Worm (Caenorhabditis elegans) whole organism, L2 larva: ENCODE results near the gene C05B5.4.

ENCODE experiments used
- C34F6.9 ChIP-seq: fragments of 150-350 bp; optimal IDR thresholded peaks from 2 replicates; lab custom pipeline; 2014; ENCODE audit warnings: missing biosample characterization, missing genetic modification characterization
- Y55F3AM.14 ChIP-seq: fragments of 200-800 bp; sonication (Bioruptor generic); optimal IDR thresholded peaks from 2 replicates; lab custom pipeline; 2018; ENCODE audit warnings: mild to moderate bottlenecking, missing genetic modification characterization, missing compliant biosample characterization
- ZK546.5 ChIP-seq: sonication (generic microtip); optimal IDR thresholded peaks from 2 replicates; lab custom pipeline; 2017; ENCODE audit warnings: missing biosample characterization, missing genetic modification characterization
- alr-1 ChIP-seq: fragments of 150-350 bp; optimal IDR thresholded peaks from 2 replicates; lab custom pipeline; 2014; ENCODE audit warnings: missing biosample characterization, missing genetic modification characterization
- aly-2 ChIP-seq: fragments of 150-350 bp; optimal IDR thresholded peaks from 2 replicates; lab custom pipeline; 2014; ENCODE audit warnings: missing biosample characterization, missing genetic modification characterization
- crh-2 ChIP-seq: sonication (generic microtip); optimal IDR thresholded peaks from 2 replicates; lab custom pipeline; 2017; ENCODE audit warnings: missing biosample characterization, missing genetic modification characterization
- dmd-4 ChIP-seq: sonication (generic microtip); optimal IDR thresholded peaks from 2 replicates; lab custom pipeline; 2017; ENCODE audit warnings: missing biosample characterization, missing genetic modification characterization
- fos-1 ChIP-seq: fragments of 150-350 bp; optimal IDR thresholded peaks from 2 replicates; lab custom pipeline; 2014; ENCODE audit warnings: missing biosample characterization, missing genetic modification characterization
- gmeb-1 ChIP-seq: fragments of 150-350 bp; optimal IDR thresholded peaks from 2 replicates; lab custom pipeline; 2014; ENCODE audit warnings: missing biosample characterization, missing genetic modification characterization
- lsy-2 ChIP-seq, 2 experiments: fragments of 150-350 bp in 1 of 2; sonication (generic microtip) in 1 of 2; optimal IDR thresholded peaks; 2 replicates each; lab custom pipeline; 2014 to 2017; ENCODE audit warnings: missing biosample characterization in 2 of 2, missing genetic modification characterization in 2 of 2
- mab-5 ChIP-seq: fragments of 150-350 bp; optimal IDR thresholded peaks from 2 replicates; lab custom pipeline; 2014; ENCODE audit warnings: missing biosample characterization, missing genetic modification characterization
- mbf-1 ChIP-seq: sonication (generic microtip); optimal IDR thresholded peaks from 2 replicates; lab custom pipeline; 2017; ENCODE audit warnings: missing biosample characterization, missing genetic modification characterization
- mdl-1 ChIP-seq, 2 experiments: fragments of 150-350 bp in 1 of 2; sonication (generic microtip) in 1 of 2; optimal IDR thresholded peaks; 2 replicates each; lab custom pipeline; 2017; ENCODE audit warnings: missing biosample characterization in 2 of 2, missing genetic modification characterization in 2 of 2
- nhr-11 ChIP-seq: fragments of 150-350 bp; optimal IDR thresholded peaks from 2 replicates; lab custom pipeline; 2014; ENCODE audit warnings: missing biosample characterization, missing genetic modification characterization
- nhr-12 ChIP-seq: fragments of 150-350 bp; optimal IDR thresholded peaks from 2 replicates; lab custom pipeline; 2014; ENCODE audit warnings: missing biosample characterization, missing genetic modification characterization
- nhr-129 ChIP-seq: fragments of 150-350 bp; optimal IDR thresholded peaks from 2 replicates; lab custom pipeline; 2014; ENCODE audit warnings: missing biosample characterization, missing genetic modification characterization
- nhr-21 ChIP-seq: fragments of 150-350 bp; optimal IDR thresholded peaks from 2 replicates; lab custom pipeline; 2014; ENCODE audit warnings: missing biosample characterization, missing genetic modification characterization
- nhr-237 ChIP-seq: fragments of 150-350 bp; optimal IDR thresholded peaks from 2 replicates; lab custom pipeline; 2014; ENCODE audit warnings: missing biosample characterization, missing genetic modification characterization
- nhr-25 ChIP-seq: fragments of 150-350 bp; sonication (generic microtip); optimal IDR thresholded peaks from 3 replicates; lab custom pipeline; 2014; ENCODE audit warnings: missing biosample characterization, missing genetic modification characterization
- nhr-77 ChIP-seq: fragments of 150-350 bp; optimal IDR thresholded peaks from 2 replicates; lab custom pipeline; 2014; ENCODE audit warnings: missing biosample characterization, missing genetic modification characterization
- sem-4 ChIP-seq: fragments of 150-350 bp; optimal IDR thresholded peaks from 2 replicates; lab custom pipeline; 2014; ENCODE audit warnings: missing biosample characterization, missing genetic modification reagents, missing genetic modification characterization
- sma-3 ChIP-seq: sonication (generic microtip); optimal IDR thresholded peaks from 2 replicates; lab custom pipeline; 2016; ENCODE audit warnings: missing genetic modification reagents, missing genetic modification characterization, missing compliant biosample characterization
- snpc-4 ChIP-seq: fragments of 150-350 bp; optimal IDR thresholded peaks from 2 replicates; lab custom pipeline; 2014; ENCODE audit warnings: missing biosample characterization, missing genetic modification characterization
- unc-55 ChIP-seq: fragments of 150-350 bp; sonication (generic microtip); optimal IDR thresholded peaks from 3 replicates; lab custom pipeline; 2014; ENCODE audit warnings: missing biosample characterization, missing genetic modification reagents, missing genetic modification characterization
- unc-62 ChIP-seq: fragments of 150-350 bp; optimal IDR thresholded peaks from 2 replicates; lab custom pipeline; 2014; ENCODE audit warnings: missing biosample characterization, missing genetic modification reagents, missing genetic modification characterization
- ztf-11 ChIP-seq: sonication (generic microtip); optimal IDR thresholded peaks from 2 replicates; lab custom pipeline; 2017; ENCODE audit warnings: missing biosample characterization, missing genetic modification characterization
- ztf-4 ChIP-seq: fragments of 150-350 bp; optimal IDR thresholded peaks from 2 replicates; lab custom pipeline; 2014; ENCODE audit warnings: missing biosample characterization, missing genetic modification characterization

The C05B5.4 gene

ce11 chrIII:9993535-9993934, at the start of gene C05B5.4:
Gene C05B5.4, plus strand, starts transcription at chrIII:9993885.
- TF ChIP-seq Y55F3AM.14 (GFP tag; lab: Kevin White, UChicago) = no peak
- no peak for TF ChIP-seq ztf-4
- no peak for TF ChIP-seq nhr-21 (tag; lab: Kevin White, UChicago)

ce11 chrIII:9944723-9945122, 49.0 kb upstream of the C05B5.4 start, which contains the start of gene gln-2:
Gene gln-2, minus strand, starts transcription at chrIII:9944823.
- TF ChIP-seq C34F6.9 (tag; lab: Kevin White, UChicago) = no peak

ce11 chrIII:9946806-9947419, 46.8 kb upstream of the C05B5.4 start, which contains the start of gene K03H1.7:
Gene K03H1.7, plus strand, starts transcription at chrIII:9947405.
- TF ChIP-seq gmeb-1 = peak; percentile 54
- TF ChIP-seq alr-1 (tag; lab: Kevin White, UChicago) = no peak
- TF ChIP-seq, all 48 proteins: peak for 1

ce11 chrIII:9950244-9950643, 43.4 kb upstream of the C05B5.4 start, which contains the start of gene K03H1.13:
Gene K03H1.13, minus strand, starts transcription at chrIII:9950344.
- TF ChIP-seq snpc-4 (no peak), sma-3 (GFP tag; lab: Kevin White, UChicago) (no peak), unc-55 (peak; percentile 29), ZK546.5 (tag; lab: Kevin White, UChicago) (no peak), nhr-12 (tag; lab: Kevin White, UChicago) (no peak), nhr-237 (tag; lab: Kevin White, UChicago) (no peak), nhr-11 (no peak), C34F6.9 (tag; lab: Kevin White, UChicago) (peak; percentile 13)

ce11 chrIII:9951864-9952263, 41.8 kb upstream of the C05B5.4 start, which contains the start of gene K03H1.11:
Gene K03H1.11, minus strand, starts transcription at chrIII:9951964.
- no peak for TF ChIP-seq mbf-1 (tag; lab: Kevin White, UChicago)
- no peak for TF ChIP-seq mab-5 (tag; lab: Kevin White, UChicago)
- no peak for TF ChIP-seq gmeb-1
- no peak for TF ChIP-seq mdl-1 (tag; optimal IDR thresholded peaks at IDR 0.05; lab: Kevin White, UChicago)
- TF ChIP-seq nhr-237 (tag; lab: Kevin White, UChicago) = no peak
- TF ChIP-seq dmd-4 (tag; lab: Kevin White, UChicago) = no peak
- no peak for TF ChIP-seq nhr-77 (tag; lab: Kevin White, UChicago)
- TF ChIP-seq sem-4 (tag; lab: Kevin White, UChicago) = no peak
- no peak for TF ChIP-seq Y55F3AM.14 (GFP tag; lab: Kevin White, UChicago)
- no peak for TF ChIP-seq lsy-2 (tag; optimal IDR thresholded peaks at IDR 0.05; lab: Kevin White, UChicago)
- no peak for TF ChIP-seq crh-2 (tag; lab: Kevin White, UChicago)
- no peak for TF ChIP-seq nhr-12 (tag; lab: Kevin White, UChicago)
- TF ChIP-seq nhr-129 = no peak

- TF ChIP-seq ztf-11 (tag; lab: Kevin White, UChicago) = no peak
- peak in 1 of 2 experiments; percentile 34 for TF ChIP-seq lsy-2 (tag; optimal IDR thresholded peaks at IDR 0.05; lab: Kevin White, UChicago)
- TF ChIP-seq mbf-1 (tag; lab: Kevin White, UChicago) = no peak
- TF ChIP-seq nhr-21 (tag; lab: Kevin White, UChicago) = no peak
- peak; percentile 66 for TF ChIP-seq C34F6.9 (tag; lab: Kevin White, UChicago)
- TF ChIP-seq fos-1 (tag; lab: Kevin White, UChicago) = peak; percentile 5
- no peak for TF ChIP-seq nhr-25 (tag; lab: Kevin White, UChicago)
- peak; percentile 60 for TF ChIP-seq unc-55
Observed at ce11 chrIII:9956123-9956522, 37.6 kb upstream of the C05B5.4 start, which contains the start of gene mog-1. Gene mog-1, minus strand, starts transcription at chrIII:9956215.

- TF ChIP-seq sma-3 (GFP tag; lab: Kevin White, UChicago) (peak; percentile 1), unc-62 (GFP tag; lab: Kevin White, UChicago) (no peak), crh-2 (tag; lab: Kevin White, UChicago) (peak; percentile 3), aly-2 (no peak), fos-1 (tag; lab: Kevin White, UChicago) (peak; percentile 99), nhr-129 (peak; percentile 8), dmd-4 (tag; lab: Kevin White, UChicago) (no peak)
- TF ChIP-seq, all 48 proteins: peak for 4
Observed at ce11 chrIII:9956665-9957401, 36.9 kb upstream of the C05B5.4 start, which contains the start of gene alx-1. Gene alx-1, plus strand, starts transcription at chrIII:9957351.
